Worm (Caenorhabditis elegans) whole organism, L2 larva: ENCODE measurements around the gene C39F7.1.

Experiments
- nhr-10 ChIP-seq: sonication (generic microtip); optimal IDR thresholded peaks from 2 replicates; lab custom pipeline; 2017; ENCODE audit warnings: missing biosample characterization, missing genetic modification characterization
- nhr-11 ChIP-seq: fragments of 150-350 bp; optimal IDR thresholded peaks from 2 replicates; lab custom pipeline; 2014; ENCODE audit warnings: missing biosample characterization, missing genetic modification characterization
- unc-39 ChIP-seq: fragments of 150-350 bp; optimal IDR thresholded peaks from 2 replicates; lab custom pipeline; 2014; ENCODE audit warnings: missing biosample characterization, missing genetic modification characterization
- unc-62 ChIP-seq: fragments of 150-350 bp; optimal IDR thresholded peaks from 2 replicates; lab custom pipeline; 2014; ENCODE audit warnings: missing biosample characterization, missing genetic modification reagents, missing genetic modification characterization
- ztf-11 ChIP-seq: sonication (generic microtip); optimal IDR thresholded peaks from 2 replicates; lab custom pipeline; 2017; ENCODE audit warnings: missing biosample characterization, missing genetic modification characterization

- TF ChIP-seq unc-39 (tag; lab: Kevin White, UChicago) (no peak), nhr-10 (no peak), nhr-11 (tag; lab: Kevin White, UChicago) (no peak), unc-62 (no peak), ztf-11 (tag; lab: Kevin White, UChicago) (no peak)
Observed at ce11 chrV:1266540-1266939, 6.4 kb downstream of the C39F7.1 start.
